Worm (Caenorhabditis elegans) whole organism, L1 larva: ENCODE results near the gene cthd-1.
A peak's percentile ranks its signal among the peaks of the same experiment; 100 is the strongest.

ENCODE experiments used
- C16A3.4 ChIP-seq: fragments of 150-350 bp; optimal IDR thresholded peaks from 2 replicates; lab custom pipeline; 2014; ENCODE audit warnings: missing biosample characterization, missing genetic modification characterization
- F16B12.6 ChIP-seq: fragments of 150-350 bp; optimal IDR thresholded peaks from 2 replicates; lab custom pipeline; 2014; ENCODE audit warnings: missing biosample characterization, missing genetic modification characterization
- Y116A8C.19 ChIP-seq: sonication (generic microtip); optimal IDR thresholded peaks from 2 replicates; lab custom pipeline; 2016; ENCODE audit warnings: missing compliant biosample characterization, missing genetic modification characterization, borderline replicate concordance
- aha-1 ChIP-seq: fragments of 150-350 bp; optimal IDR thresholded peaks from 2 replicates; lab custom pipeline; 2014; ENCODE audit warnings: missing biosample characterization, missing genetic modification characterization
- aly-2 ChIP-seq: fragments of 150-350 bp; optimal IDR thresholded peaks from 2 replicates; lab custom pipeline; 2014; ENCODE audit warnings: missing biosample characterization, missing genetic modification characterization
- ama-1 ChIP-seq: fragments of 150-350 bp; optimal IDR thresholded peaks from 2 replicates; lab custom pipeline; 2014
- blmp-1 ChIP-seq: fragments of 150-350 bp; optimal IDR thresholded peaks from 2 replicates; lab custom pipeline; 2014; ENCODE audit warnings: missing biosample characterization, missing genetic modification characterization
- ceh-63 ChIP-seq: fragments of 200-800 bp; sonication (Bioruptor generic); optimal IDR thresholded peaks from 2 replicates; lab custom pipeline; 2018; ENCODE audit warnings: mild to moderate bottlenecking, missing genetic modification characterization, missing compliant biosample characterization
- ceh-90 ChIP-seq: sonication (generic microtip); optimal IDR thresholded peaks from 2 replicates; lab custom pipeline; 2016; ENCODE audit warnings: missing genetic modification characterization, missing compliant biosample characterization
- ces-1 ChIP-seq: fragments of 150-350 bp; optimal IDR thresholded peaks from 2 replicates; lab custom pipeline; 2014; ENCODE audit warnings: missing biosample characterization, missing genetic modification reagents, missing genetic modification characterization
- dpl-1 ChIP-seq, 3 experiments: fragments of 150-350 bp in 2 of 3; sonication (generic microtip) in 1 of 3; optimal IDR thresholded peaks; 2 replicates each; lab custom pipeline; 2014 to 2017; ENCODE audit warnings: missing biosample characterization in 3 of 3, missing genetic modification characterization in 3 of 3, missing genetic modification reagents in 3 of 3
- dsc-1 ChIP-seq: sonication (generic microtip); optimal IDR thresholded peaks from 2 replicates; lab custom pipeline; 2016; ENCODE audit warnings: mild to moderate bottlenecking, missing genetic modification characterization, missing compliant biosample characterization
- efl-1 ChIP-seq, 4 experiments: fragments of 150-350 bp; optimal IDR thresholded peaks in 3 of 4; peaks in 1 of 4; 1 replicate in 1 of 4; 2 replicates in 3 of 4; lab custom pipeline; 2014; ENCODE audit warnings: missing biosample characterization in 2 of 4, missing genetic modification characterization in 2 of 4, missing genetic modification reagents in 2 of 4
- egl-13 ChIP-seq: sonication (generic microtip); optimal IDR thresholded peaks from 2 replicates; lab custom pipeline; 2016; ENCODE audit warnings: missing genotype, missing genetic modification reagents, missing genetic modification characterization, missing compliant biosample characterization
- elt-2 ChIP-seq: sonication (generic microtip); optimal IDR thresholded peaks from 2 replicates; lab custom pipeline; 2016; ENCODE audit warnings: missing genetic modification characterization, mild to moderate bottlenecking, inconsistent platforms, missing compliant biosample characterization, missing genetic modification reagents
- elt-3 ChIP-seq, 6 experiments: fragments of 150-350 bp in 1 of 6; sonication (generic microtip); optimal IDR thresholded peaks; 2 replicates each; lab custom pipeline; 2017 to 2018; ENCODE audit warnings: missing biosample characterization in 6 of 6, missing genetic modification characterization in 6 of 6, inconsistent platforms in 1 of 6
- ets-5 ChIP-seq: fragments of 200-800 bp; sonication (Bioruptor generic); IDR thresholded peaks from 2 replicates; pipeline ENCODE4 v1.3.6; 2022; ENCODE audit warnings: missing genetic modification characterization, missing compliant biosample characterization
- fkh-10 ChIP-seq: sonication (generic microtip); optimal IDR thresholded peaks from 2 replicates; lab custom pipeline; 2017; ENCODE audit warnings: missing biosample characterization, missing genetic modification reagents, missing genetic modification characterization
- fkh-8 ChIP-seq: sonication (generic microtip); optimal IDR thresholded peaks from 2 replicates; lab custom pipeline; 2016; ENCODE audit warnings: mild to moderate bottlenecking, missing genetic modification characterization, missing compliant biosample characterization
- fos-1 ChIP-seq: fragments of 150-350 bp; optimal IDR thresholded peaks from 2 replicates; lab custom pipeline; 2014; ENCODE audit warnings: missing biosample characterization, missing genetic modification characterization
- hlh-4 ChIP-seq: sonication (generic microtip); optimal IDR thresholded peaks from 2 replicates; lab custom pipeline; 2016; ENCODE audit warnings: mild to moderate bottlenecking, missing genetic modification characterization, missing compliant biosample characterization
- hpl-2 ChIP-seq: fragments of 150-350 bp; optimal IDR thresholded peaks from 2 replicates; lab custom pipeline; 2014; ENCODE audit warnings: missing biosample characterization, missing genetic modification reagents, missing genetic modification characterization
- irx-1 ChIP-seq: sonication (generic microtip); optimal IDR thresholded peaks from 2 replicates; lab custom pipeline; 2016; ENCODE audit warnings: missing genetic modification characterization, missing compliant biosample characterization
- jun-1 ChIP-seq: fragments of 150-350 bp; optimal IDR thresholded peaks from 2 replicates; lab custom pipeline; 2014; ENCODE audit warnings: missing biosample characterization, missing genetic modification reagents, missing genetic modification characterization
- lin-13 ChIP-seq: fragments of 150-350 bp; optimal IDR thresholded peaks from 2 replicates; lab custom pipeline; 2014; ENCODE audit warnings: missing biosample characterization, missing genetic modification reagents, missing genetic modification characterization
- lin-14 ChIP-seq: fragments of 200-800 bp; sonication (Bioruptor generic); optimal IDR thresholded peaks from 2 replicates; lab custom pipeline; 2018; ENCODE audit warnings: mild to moderate bottlenecking, missing genetic modification characterization, moderate library complexity, missing compliant biosample characterization
- lin-35 ChIP-seq, 2 experiments: fragments of 150-350 bp; optimal IDR thresholded peaks; 2 replicates each; lab custom pipeline; 2014; ENCODE audit warnings: missing biosample characterization in 2 of 2, missing genetic modification characterization in 2 of 2, missing genetic modification reagents in 2 of 2
- lsy-2 ChIP-seq, 2 experiments: fragments of 150-350 bp; optimal IDR thresholded peaks; 2 replicates each; lab custom pipeline; 2014; ENCODE audit warnings: missing biosample characterization in 2 of 2, missing genetic modification characterization in 2 of 2
- mdl-1 ChIP-seq, 2 experiments: fragments of 150-350 bp; optimal IDR thresholded peaks; 2 replicates each; lab custom pipeline; 2014 to 2017; ENCODE audit warnings: missing biosample characterization in 2 of 2, missing genetic modification characterization in 2 of 2, inconsistent platforms in 1 of 2
- mef-2 ChIP-seq: fragments of 150-350 bp; optimal IDR thresholded peaks from 2 replicates; lab custom pipeline; 2014; ENCODE audit warnings: missing biosample characterization, missing genetic modification characterization
- mep-1 ChIP-seq: fragments of 150-350 bp; optimal IDR thresholded peaks from 2 replicates; lab custom pipeline; 2014; ENCODE audit warnings: missing biosample characterization, missing genetic modification characterization
- nhr-19 ChIP-seq: fragments of 200-800 bp; sonication (Bioruptor generic); conservative IDR thresholded peaks from 2 replicates; pipeline ENCODE4 v1.3.6; 2022; ENCODE audit warnings: missing genetic modification characterization, missing compliant biosample characterization
- nhr-20 ChIP-seq: sonication (generic microtip); optimal IDR thresholded peaks from 2 replicates; lab custom pipeline; 2016; ENCODE audit warnings: mild to moderate bottlenecking, missing genetic modification characterization, missing compliant biosample characterization
- nhr-47 ChIP-seq: sonication (generic microtip); optimal IDR thresholded peaks from 2 replicates; lab custom pipeline; 2016; ENCODE audit warnings: mild to moderate bottlenecking, missing genetic modification characterization, moderate library complexity, missing compliant biosample characterization
- nhr-71 ChIP-seq: sonication (generic microtip); optimal IDR thresholded peaks from 2 replicates; lab custom pipeline; 2016; ENCODE audit warnings: mild to moderate bottlenecking, missing genetic modification characterization, moderate library complexity, missing compliant biosample characterization
- nhr-77 ChIP-seq: fragments of 150-350 bp; optimal IDR thresholded peaks from 2 replicates; lab custom pipeline; 2014; ENCODE audit warnings: missing biosample characterization, missing genetic modification characterization
- nhr-84 ChIP-seq: sonication (generic microtip); optimal IDR thresholded peaks from 2 replicates; lab custom pipeline; 2017; ENCODE audit warnings: missing biosample characterization, missing genetic modification characterization
- nhr-85 ChIP-seq: sonication (generic microtip); peaks from one replicate; lab custom pipeline; 2016; ENCODE audit warnings: missing genetic modification characterization, inconsistent platforms, missing compliant biosample characterization
- pag-3 ChIP-seq: sonication (generic microtip); optimal IDR thresholded peaks from 2 replicates; lab custom pipeline; 2017; ENCODE audit warnings: missing genetic modification characterization, mild to moderate bottlenecking, missing compliant biosample characterization, antibody characterized with exemption, borderline replicate concordance; ENCODE audit not compliant: insufficient read depth
- pax-3 ChIP-seq: fragments of 200-800 bp; sonication (Bioruptor generic); optimal IDR thresholded peaks from 2 replicates; lab custom pipeline; 2018; ENCODE audit warnings: mild to moderate bottlenecking, missing genetic modification characterization, moderate library complexity, missing compliant biosample characterization
- rnt-1 ChIP-seq: sonication (generic microtip); optimal IDR thresholded peaks from 2 replicates; lab custom pipeline; 2016; ENCODE audit warnings: mild to moderate bottlenecking, missing genetic modification characterization, moderate library complexity, missing compliant biosample characterization
- skn-1 ChIP-seq: fragments of 150-350 bp; optimal IDR thresholded peaks from 2 replicates; lab custom pipeline; 2014; ENCODE audit warnings: missing biosample characterization, missing genetic modification characterization
- sup-37 ChIP-seq: fragments of 200-800 bp; sonication (Bioruptor generic); optimal IDR thresholded peaks from 2 replicates; lab custom pipeline; 2018; ENCODE audit warnings: mild to moderate bottlenecking, missing genetic modification characterization, missing compliant biosample characterization
- swsn-7 ChIP-seq: sonication (generic microtip); optimal IDR thresholded peaks from 2 replicates; lab custom pipeline; 2016; ENCODE audit warnings: missing genetic modification characterization, missing compliant biosample characterization
- tbx-2 ChIP-seq: sonication (generic microtip); optimal IDR thresholded peaks from 2 replicates; lab custom pipeline; 2016; ENCODE audit warnings: missing genetic modification characterization, missing compliant biosample characterization
- unc-130 ChIP-seq: fragments of 150-350 bp; optimal IDR thresholded peaks from 2 replicates; lab custom pipeline; 2017; ENCODE audit warnings: missing biosample characterization, missing genetic modification characterization, inconsistent platforms
- unc-30 ChIP-seq: sonication (generic microtip); optimal IDR thresholded peaks from 2 replicates; lab custom pipeline; 2017; ENCODE audit warnings: missing biosample characterization, missing genetic modification characterization
- unc-86 ChIP-seq: sonication (generic microtip); optimal IDR thresholded peaks from 2 replicates; lab custom pipeline; 2016; ENCODE audit warnings: missing genetic modification characterization, missing compliant biosample characterization
- unc-98 ChIP-seq: fragments of 200-800 bp; sonication (Bioruptor generic); IDR thresholded peaks from 2 replicates; pipeline ENCODE4 v1.3.6; 2022; ENCODE audit warnings: missing genetic modification characterization, missing compliant biosample characterization
- vab-15 ChIP-seq: sonication (generic microtip); optimal IDR thresholded peaks from 2 replicates; lab custom pipeline; 2017; ENCODE audit warnings: missing genotype, mild to moderate bottlenecking, missing genetic modification characterization, missing compliant biosample characterization
- xbp-1 ChIP-seq: sonication (generic microtip); optimal IDR thresholded peaks from 2 replicates; lab custom pipeline; 2016; ENCODE audit warnings: missing genetic modification characterization, missing compliant biosample characterization
- zip-4 ChIP-seq: fragments of 200-800 bp; sonication (Bioruptor generic); optimal IDR thresholded peaks from 2 replicates; lab custom pipeline; 2018; ENCODE audit warnings: mild to moderate bottlenecking, missing genetic modification characterization, moderate library complexity, missing compliant biosample characterization
- ztf-4 ChIP-seq: fragments of 150-350 bp; optimal IDR thresholded peaks from 2 replicates; lab custom pipeline; 2014; ENCODE audit warnings: missing biosample characterization, missing genetic modification characterization

cthd-1 gene

ce11 chrV:9692109-9692581 lies 14.1 kb downstream of the cthd-1 start, which contains the start of gene ztf-9:
Gene ztf-9, minus strand, starts transcription at chrV:9692159.
- TF ChIP-seq jun-1 (tag; lab: Kevin White, UChicago): peak; percentile 6
- no peak for TF ChIP-seq mdl-1 (tag; optimal IDR thresholded peaks at IDR 0.05; lab: Kevin White, UChicago)
- no peak for TF ChIP-seq fkh-8 (tag; lab: Kevin White, UChicago)
- TF ChIP-seq lin-35 (GFP tag; optimal IDR thresholded peaks at IDR 0.05; lab: Kevin White, UChicago): peak; percentile 16 to 47
- TF ChIP-seq pag-3 (tag; lab: Kevin White, UChicago): no peak
- TF ChIP-seq nhr-71 (tag; lab: Kevin White, UChicago): peak; percentile 40
- peak; percentile 16 for TF ChIP-seq irx-1 (tag; lab: Kevin White, UChicago)
- peak; percentile 50 for TF ChIP-seq rnt-1 (tag; lab: Kevin White, UChicago)
- no peak for TF ChIP-seq skn-1 (tag; lab: Kevin White, UChicago)
- TF ChIP-seq tbx-2 (tag; lab: Kevin White, UChicago): peak; percentile 43
- no peak for TF ChIP-seq unc-130 (tag; lab: Kevin White, UChicago)
- no peak for TF ChIP-seq nhr-85 (tag; lab: Kevin White, UChicago)
- no peak for TF ChIP-seq mef-2 (tag; lab: Kevin White, UChicago)
- TF ChIP-seq lin-13 (GFP tag; lab: Kevin White, UChicago): no peak
- peak; percentile 30 for TF ChIP-seq elt-2 (tag; lab: Kevin White, UChicago)
- TF ChIP-seq dpl-1 (GFP tag; optimal IDR thresholded peaks at IDR 0.05; lab: Kevin White, UChicago): peak in 2 of 3 experiments; percentile 5 to 33
- no peak for TF ChIP-seq hpl-2
- TF ChIP-seq C16A3.4 (tag; lab: Kevin White, UChicago): peak; percentile 40
- no peak for TF ChIP-seq vab-15 (tag; lab: Kevin White, UChicago)
- TF ChIP-seq ceh-63 (GFP tag; lab: Kevin White, UChicago): no peak
- no peak for TF ChIP-seq hlh-4
- TF ChIP-seq mep-1: peak; percentile 78
- TF ChIP-seq ets-5 (GFP tag; lab: Robert Waterston, UW): no peak
- TF ChIP-seq aha-1 (tag; lab: Kevin White, UChicago): no peak
- no peak for TF ChIP-seq ztf-4 (tag; lab: Kevin White, UChicago)
- TF ChIP-seq nhr-19: no peak
- TF ChIP-seq ces-1: no peak
- no peak for TF ChIP-seq nhr-84 (tag; lab: Kevin White, UChicago)
- TF ChIP-seq fos-1 (tag; lab: Kevin White, UChicago): peak; percentile 13
- peak; percentile 17 for TF ChIP-seq nhr-20 (tag; lab: Kevin White, UChicago)
- TF ChIP-seq unc-98: no peak
- TF ChIP-seq pax-3 (tag; lab: Kevin White, UChicago): no peak
- peak; percentile 11 for TF ChIP-seq xbp-1
- no peak for TF ChIP-seq unc-86 (tag; lab: Kevin White, UChicago)
- no peak for TF ChIP-seq aly-2
- TF ChIP-seq lsy-2 (tag; optimal IDR thresholded peaks at IDR 0.05; lab: Kevin White, UChicago): peak in 1 of 2 experiments; percentile 76
- TF ChIP-seq swsn-7: peak; percentile 22
- TF ChIP-seq elt-3 (tag; optimal IDR thresholded peaks at IDR 0.05; lab: Kevin White, UChicago): peak in 2 of 6 experiments; percentile 32 to 35
- TF ChIP-seq nhr-77 (tag; lab: Kevin White, UChicago): peak; percentile 39
- TF ChIP-seq blmp-1 (tag; lab: Kevin White, UChicago): peak; percentile 99
- TF ChIP-seq Y116A8C.19: no peak
- TF ChIP-seq ceh-90 (tag; lab: Kevin White, UChicago): no peak
- TF ChIP-seq F16B12.6 (tag; lab: Kevin White, UChicago): peak; percentile 58
- no peak for TF ChIP-seq zip-4 (GFP tag; lab: Kevin White, UChicago)
- no peak for TF ChIP-seq dsc-1 (tag; lab: Kevin White, UChicago)
- no peak for TF ChIP-seq sup-37 (GFP tag; lab: Kevin White, UChicago)
- TF ChIP-seq nhr-47 (tag; lab: Kevin White, UChicago): peak; percentile 38
- TF ChIP-seq unc-30 (tag; lab: Kevin White, UChicago): no peak
- no peak for TF ChIP-seq fkh-10 (GFP tag; lab: Kevin White, UChicago)
- TF ChIP-seq egl-13 (tag; lab: Kevin White, UChicago): no peak
- peak; percentile 87 for TF ChIP-seq lin-14
- TF ChIP-seq ama-1: no peak
- peak; percentile 30 for TF ChIP-seq efl-1 (optimal IDR thresholded peaks at IDR 0.05; lab: Kevin White, UChicago)
- TF ChIP-seq efl-1 (GFP tag; optimal IDR thresholded peaks at IDR 0.05 in 1 of 2; lab: Kevin White, UChicago): peak in 1 of 2 experiments; percentile 83
